Worm (Caenorhabditis elegans) whole organism, L3 larva: Measurements from ENCODE around the gene Y73C8B.2.

ENCODE experiments used
- ama-1 ChIP-seq: fragments of 150-350 bp; optimal IDR thresholded peaks from 2 replicates; lab custom pipeline; 2018
- ceh-82 ChIP-seq: fragments of 150-350 bp; optimal IDR thresholded peaks from 2 replicates; lab custom pipeline; 2014; ENCODE audit warnings: missing biosample characterization, missing genetic modification characterization
- elt-3 ChIP-seq, 3 experiments: fragments of 150-350 bp in 1 of 3; sonication (generic microtip) in 2 of 3; optimal IDR thresholded peaks; 2 replicates in 2 of 3; 4 replicates in 1 of 3; lab custom pipeline; 2014 to 2017; ENCODE audit warnings: missing biosample characterization in 3 of 3, missing genetic modification characterization in 3 of 3
- fkh-10 ChIP-seq: sonication (generic microtip); optimal IDR thresholded peaks from 2 replicates; lab custom pipeline; 2017; ENCODE audit warnings: missing biosample characterization, missing genetic modification reagents, missing genetic modification characterization
- fos-1 ChIP-seq: fragments of 150-350 bp; optimal IDR thresholded peaks from 2 replicates; lab custom pipeline; 2014; ENCODE audit warnings: missing biosample characterization, missing genetic modification characterization
- hmg-11 ChIP-seq: sonication (generic microtip); optimal IDR thresholded peaks from 2 replicates; lab custom pipeline; 2016; ENCODE audit warnings: missing genetic modification characterization, missing compliant biosample characterization
- lin-15B ChIP-seq: fragments of 150-350 bp; optimal IDR thresholded peaks from 2 replicates; lab custom pipeline; 2014; ENCODE audit warnings: missing biosample characterization, missing genetic modification characterization
- lin-39 ChIP-seq: fragments of 150-350 bp; optimal IDR thresholded peaks from 2 replicates; lab custom pipeline; 2018; ENCODE audit warnings: missing biosample characterization, missing genetic modification reagents, missing genetic modification characterization
- pqm-1 ChIP-seq: fragments of 150-350 bp; optimal IDR thresholded peaks from 2 replicates; lab custom pipeline; 2017; ENCODE audit warnings: missing biosample characterization, missing genetic modification characterization, inconsistent platforms
- skn-1 ChIP-seq: fragments of 150-350 bp; optimal IDR thresholded peaks from 2 replicates; lab custom pipeline; 2014; ENCODE audit warnings: missing biosample characterization, missing genetic modification characterization
- snpc-4 ChIP-seq: fragments of 150-350 bp; optimal IDR thresholded peaks from 2 replicates; lab custom pipeline; 2014; ENCODE audit warnings: missing biosample characterization, missing genetic modification characterization
- unc-39 ChIP-seq: sonication (generic microtip); optimal IDR thresholded peaks from 4 replicates; lab custom pipeline; 2017; ENCODE audit warnings: missing biosample characterization, missing genetic modification characterization

DNA sequence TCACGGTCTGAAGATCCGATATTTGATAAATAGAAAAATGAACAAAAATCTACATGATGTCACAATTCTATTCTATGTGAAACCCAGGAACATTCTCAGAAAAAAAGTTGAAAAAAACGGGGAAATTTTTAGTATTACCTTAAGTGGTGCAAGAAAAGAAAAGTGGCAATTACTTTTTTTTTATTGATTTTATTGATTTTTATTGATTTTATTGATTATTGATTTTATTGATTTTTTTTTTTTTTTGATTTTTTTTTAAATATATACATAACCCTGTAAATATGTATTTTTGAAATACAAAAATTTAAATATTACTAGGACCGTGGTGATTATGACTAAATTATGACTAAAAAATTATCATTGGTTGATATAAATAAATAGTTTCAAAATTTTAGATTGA is 23.2 kb downstream of the Y73C8B.2 start:
- TF ChIP-seq snpc-4 = no peak
- no peak for TF ChIP-seq pqm-1 (tag; lab: Kevin White, UChicago)
- TF ChIP-seq skn-1 (tag; lab: Kevin White, UChicago) = no peak
- TF ChIP-seq hmg-11 (tag; lab: Kevin White, UChicago) = no peak
- TF ChIP-seq ceh-82 (tag; lab: Kevin White, UChicago) = no peak
- no peak for TF ChIP-seq unc-39 (tag; lab: Kevin White, UChicago)
- TF ChIP-seq ama-1 (lab: Kevin White, UChicago) = no peak
- no peak for TF ChIP-seq lin-39 (tag; lab: Kevin White, UChicago)
- TF ChIP-seq fos-1 (tag; lab: Kevin White, UChicago) = no peak
- TF ChIP-seq elt-3 (tag; optimal IDR thresholded peaks at IDR 0.05; lab: Kevin White, UChicago) = no peak
- no peak for TF ChIP-seq lin-15B (tag; lab: Kevin White, UChicago)
- TF ChIP-seq fkh-10 (GFP tag; lab: Kevin White, UChicago) = no peak
